Worm (Caenorhabditis elegans) whole organism, late embryonic: Measurements from ENCODE around the gene nop-1.

ENCODE experiments used
- ama-1 ChIP-seq: fragments of 150-350 bp; optimal IDR thresholded peaks from 2 replicates; lab custom pipeline; 2014
- che-1 ChIP-seq: sonication (generic microtip); optimal IDR thresholded peaks from 2 replicates; lab custom pipeline; 2016; ENCODE audit warnings: mild to moderate bottlenecking, missing genetic modification characterization, missing compliant biosample characterization
- dve-1 ChIP-seq: sonication (generic microtip); optimal IDR thresholded peaks from 2 replicates; lab custom pipeline; 2017; ENCODE audit warnings: antibody characterized with exemption, mild to moderate bottlenecking, missing genetic modification characterization, missing compliant biosample characterization
- hlh-30 ChIP-seq: sonication (generic microtip); optimal IDR thresholded peaks from 2 replicates; lab custom pipeline; 2017; ENCODE audit warnings: antibody characterized with exemption, missing genetic modification characterization, missing compliant biosample characterization; ENCODE audit not compliant: insufficient read depth
- hlh-6 ChIP-seq: sonication (generic microtip); optimal IDR thresholded peaks from 2 replicates; lab custom pipeline; 2016; ENCODE audit warnings: missing genotype, missing genetic modification characterization, missing compliant biosample characterization
- mec-3 ChIP-seq: sonication (generic microtip); optimal IDR thresholded peaks from 2 replicates; lab custom pipeline; 2016; ENCODE audit warnings: borderline replicate concordance, missing genetic modification characterization, missing compliant biosample characterization
- pax-1 ChIP-seq: fragments of 150-350 bp; optimal IDR thresholded peaks from 2 replicates; lab custom pipeline; 2014; ENCODE audit warnings: missing biosample characterization, missing genetic modification characterization
- sox-4 ChIP-seq: sonication (generic microtip); optimal IDR thresholded peaks from 2 replicates; lab custom pipeline; 2017; ENCODE audit warnings: mild to moderate bottlenecking, missing genetic modification characterization, inconsistent platforms, missing compliant biosample characterization
- syd-9 ChIP-seq: sonication (generic microtip); optimal IDR thresholded peaks from 2 replicates; lab custom pipeline; 2016; ENCODE audit warnings: mild to moderate bottlenecking, missing genetic modification characterization, moderate library complexity, missing compliant biosample characterization

DNA sequence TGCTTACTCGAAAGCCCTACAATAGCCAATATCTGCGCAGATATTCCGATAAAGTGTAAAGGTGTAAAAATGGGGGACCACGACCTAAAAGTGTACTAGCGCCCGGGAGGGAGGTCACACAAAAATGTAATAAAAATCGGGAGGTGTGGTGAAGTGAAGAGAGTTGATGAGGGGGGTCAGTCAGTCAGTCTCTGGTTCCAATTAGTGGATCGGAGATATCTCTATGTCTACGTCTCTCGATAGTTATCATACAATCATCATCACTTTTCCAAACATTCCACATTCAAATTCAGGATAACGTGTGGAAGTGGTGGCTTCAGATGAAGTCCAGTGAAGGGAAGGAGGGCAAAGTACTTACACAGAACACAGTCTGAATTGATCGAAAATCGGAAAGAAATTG is 17.5 kb downstream of the nop-1 start:
- TF ChIP-seq pax-1: no peak
- TF ChIP-seq ama-1 (lab: Kevin White, UChicago): no peak
- no peak for TF ChIP-seq che-1 (tag; lab: Kevin White, UChicago)
- no peak for TF ChIP-seq dve-1 (tag; lab: Kevin White, UChicago)
- no peak for TF ChIP-seq mec-3
- no peak for TF ChIP-seq syd-9 (tag; lab: Kevin White, UChicago)
- no peak for TF ChIP-seq sox-4
- TF ChIP-seq hlh-30 (tag; lab: Kevin White, UChicago): no peak
- no peak for TF ChIP-seq hlh-6 (tag; lab: Kevin White, UChicago)
